Fruit fly (Drosophila melanogaster): ENCODE results near the gene Ran-like.

Ran-like gene

DNA sequence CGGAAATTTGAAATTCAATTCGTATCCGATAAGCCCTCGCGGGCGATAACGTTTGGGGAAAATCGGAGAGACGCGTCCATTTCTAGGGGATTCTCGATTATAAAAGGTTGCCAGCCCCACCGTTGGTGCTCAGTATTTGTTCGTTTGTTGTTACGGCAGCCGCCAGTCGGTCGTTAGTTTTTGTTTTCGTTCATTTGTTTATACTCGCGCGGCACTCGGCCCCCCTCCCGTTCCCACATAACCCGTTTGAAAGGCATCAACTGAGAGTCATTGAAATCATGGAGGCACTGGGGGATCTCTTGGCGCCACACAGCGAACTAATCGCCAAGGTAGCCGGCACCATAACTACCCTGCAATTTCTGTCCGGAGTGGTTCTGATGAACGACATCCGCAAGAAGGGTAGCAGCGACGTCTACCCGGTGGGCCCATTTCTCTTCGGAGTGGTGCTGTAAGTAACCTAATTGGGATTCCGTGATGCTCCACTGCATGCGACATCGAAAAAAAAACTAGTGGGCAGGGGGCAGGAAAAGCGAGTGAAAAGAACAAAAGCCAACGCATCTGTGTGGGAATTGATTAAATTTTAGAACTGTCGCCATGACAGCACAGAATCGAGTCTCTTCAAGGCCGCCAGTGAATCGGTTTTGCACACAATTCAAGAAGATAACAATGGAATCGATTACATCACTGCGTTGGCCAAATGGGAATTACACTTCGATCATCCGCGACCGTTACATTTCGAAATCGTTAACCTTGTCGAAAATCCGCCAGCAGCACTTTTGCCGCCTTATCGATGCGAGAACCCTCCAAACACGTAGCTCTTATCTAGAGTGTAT is 15.8 kb upstream of the Ran-like start, which contains the start of gene CG7272:
CG7272 (plus strand) TSS at position 126 of the 833 bp plus-strand sequence.
- TF ChIP-seq EcR (GFP tag; optimal IDR thresholded peaks at IDR 0.05) (no peak), usp (GFP tag; optimal IDR thresholded peaks at IDR 0.05) (no peak), CG8478 (optimal IDR thresholded peaks at IDR 0.05) (no peak), Dll (optimal IDR thresholded peaks at IDR 0.05) (no peak), pan (optimal IDR thresholded peaks at IDR 0.05) (no peak), psq (optimal IDR thresholded peaks at IDR 0.05) (no peak)

DNA sequence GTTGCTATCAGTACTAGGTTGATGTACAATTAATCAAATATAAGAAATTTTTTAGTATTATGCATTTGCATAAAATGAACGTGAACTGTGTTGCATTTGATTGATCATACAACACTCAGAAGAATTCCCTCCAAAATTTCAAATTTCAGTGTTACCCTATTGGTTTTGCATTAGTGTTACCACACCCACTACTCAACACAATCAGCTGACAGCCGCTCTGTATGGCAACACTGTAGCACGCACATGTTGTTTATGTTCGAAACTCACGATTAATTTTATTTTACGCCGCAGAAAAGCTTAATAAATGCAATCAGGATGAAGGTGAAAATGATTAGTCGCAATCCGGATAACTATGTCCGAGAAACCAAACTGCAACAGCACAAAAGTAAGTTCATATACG is 13.5 kb upstream of the Ran-like start, which contains the start of gene CG7275:
CG7275 (plus strand) TSS at position 215 of the 400 bp plus-strand sequence.
- TF ChIP-seq Dll (optimal IDR thresholded peaks at IDR 0.05) (no peak), psq (optimal IDR thresholded peaks at IDR 0.05) (no peak), pan (optimal IDR thresholded peaks at IDR 0.05) (no peak), EcR (GFP tag; optimal IDR thresholded peaks at IDR 0.05) (no peak), usp (GFP tag; optimal IDR thresholded peaks at IDR 0.05) (no peak), CG8478 (optimal IDR thresholded peaks at IDR 0.05) (no peak)

DNA sequence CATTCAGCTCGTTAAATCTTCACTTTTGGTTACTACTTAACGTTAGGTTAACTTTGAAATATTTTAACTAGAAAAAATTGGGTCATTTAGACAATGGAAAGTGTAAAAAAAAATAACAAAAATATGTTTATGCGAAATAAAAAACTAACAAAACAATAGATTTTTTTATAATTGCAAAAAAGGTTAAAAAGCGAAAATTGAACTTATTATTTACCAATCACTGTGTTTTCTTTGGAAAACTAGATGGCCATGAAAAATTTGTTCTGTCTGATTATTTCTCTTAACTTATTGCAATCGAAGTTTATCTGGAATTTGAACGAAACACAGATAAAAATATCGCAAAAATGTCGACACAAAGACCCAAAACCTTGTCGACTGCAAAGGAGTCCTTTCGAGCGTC is 12.7 kb upstream of the Ran-like start, which contains the start of gene CG7276:
CG7276 (plus strand) TSS at position 301 of the 400 bp plus-strand sequence.
- TF ChIP-seq pan (optimal IDR thresholded peaks at IDR 0.05) (no peak), Dll (optimal IDR thresholded peaks at IDR 0.05) (no peak), usp (GFP tag; optimal IDR thresholded peaks at IDR 0.05) (no peak), psq (optimal IDR thresholded peaks at IDR 0.05) (no peak), EcR (GFP tag; optimal IDR thresholded peaks at IDR 0.05) (no peak), CG8478 (optimal IDR thresholded peaks at IDR 0.05) (no peak)

DNA sequence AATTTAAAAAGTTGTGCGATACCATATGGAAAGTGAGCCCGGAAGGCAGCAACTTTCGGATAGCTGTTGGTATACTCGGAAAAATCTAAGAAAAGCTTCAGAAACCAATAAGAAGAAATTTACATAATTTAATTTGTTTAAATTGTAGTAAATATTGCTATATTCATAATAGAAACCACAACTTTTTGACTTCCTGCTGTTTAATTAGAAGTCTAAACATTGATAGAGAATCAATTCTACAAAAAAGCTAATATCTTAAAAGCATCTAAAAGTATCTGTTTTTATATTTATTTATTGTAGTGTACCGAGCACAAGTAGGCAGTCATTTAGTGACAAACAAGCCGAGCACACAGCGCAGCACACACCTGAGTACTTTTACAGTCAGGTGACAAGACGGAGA is 11.1 kb upstream of the Ran-like start, which contains the start of gene CG13455:
CG13455 (plus strand) TSS at position 301 of the 400 bp plus-strand sequence.
- TF ChIP-seq usp (GFP tag; optimal IDR thresholded peaks at IDR 0.05) (no peak), EcR (GFP tag; optimal IDR thresholded peaks at IDR 0.05) (no peak), psq (optimal IDR thresholded peaks at IDR 0.05) (no peak), CG8478 (optimal IDR thresholded peaks at IDR 0.05) (no peak), Dll (optimal IDR thresholded peaks at IDR 0.05) (no peak), pan (optimal IDR thresholded peaks at IDR 0.05) (no peak)

DNA sequence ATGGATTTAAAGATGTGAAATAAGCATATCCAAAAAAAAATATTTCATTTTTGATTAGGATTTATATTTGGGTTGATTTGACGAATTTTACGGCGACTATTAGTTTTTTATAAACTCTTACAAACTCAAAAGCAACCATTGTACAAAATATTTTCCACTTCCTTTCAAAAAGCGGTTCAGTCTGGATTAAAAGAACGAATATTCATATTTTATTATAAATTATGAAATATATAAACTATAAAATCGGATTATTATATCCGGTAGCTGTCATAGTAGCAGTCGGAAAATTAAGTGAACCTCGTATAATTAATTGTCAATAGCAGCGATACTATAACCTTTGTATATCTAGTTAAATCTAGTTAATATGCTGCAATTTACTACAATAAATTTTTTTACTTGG is 10.2 kb upstream of the Ran-like start, which contains the start of gene CG12355:
CG12355 (minus strand) TSS at position 101 of the 400 bp plus-strand sequence.
- TF ChIP-seq usp (GFP tag; optimal IDR thresholded peaks at IDR 0.05) (no peak), EcR (GFP tag; optimal IDR thresholded peaks at IDR 0.05) (no peak), Dll (optimal IDR thresholded peaks at IDR 0.05) (no peak), CG8478 (optimal IDR thresholded peaks at IDR 0.05) (no peak), psq (optimal IDR thresholded peaks at IDR 0.05) (no peak), pan (optimal IDR thresholded peaks at IDR 0.05) (no peak)

DNA sequence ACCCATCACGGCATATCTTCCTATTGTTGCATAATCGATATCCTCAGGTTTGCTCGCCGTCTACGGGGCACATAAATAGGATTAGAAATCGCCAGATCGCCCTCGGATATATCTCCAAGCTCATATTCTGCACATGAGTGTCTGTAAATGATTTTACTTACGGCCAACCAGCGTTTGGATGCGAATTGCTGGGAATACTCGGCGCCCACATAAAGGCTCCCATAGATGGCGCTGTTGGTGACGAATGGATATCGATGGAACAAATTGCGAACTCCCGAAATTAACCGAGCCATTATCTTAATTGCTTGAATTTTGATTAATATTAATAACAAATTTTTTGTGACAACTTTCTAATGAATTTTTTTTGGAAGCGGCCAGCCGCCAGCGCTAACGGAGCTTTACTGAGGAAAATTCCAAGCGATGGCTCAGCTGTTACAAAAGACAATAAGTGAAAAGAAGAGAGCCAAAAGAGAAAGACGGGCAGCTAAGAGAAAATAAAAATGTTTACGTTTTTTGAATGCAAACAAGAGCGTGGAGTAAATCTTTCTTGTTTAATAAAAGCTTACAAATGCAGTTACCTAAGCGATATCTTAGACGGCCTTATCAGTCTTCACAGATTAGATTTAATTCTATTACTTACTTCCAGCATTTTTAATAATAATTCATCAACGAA is 9.5 kb upstream of the Ran-like start:
- TF ChIP-seq EcR (GFP tag; optimal IDR thresholded peaks at IDR 0.05) (no peak), Dll (optimal IDR thresholded peaks at IDR 0.05) (no peak), CG8478 (optimal IDR thresholded peaks at IDR 0.05) (no peak), usp (GFP tag; optimal IDR thresholded peaks at IDR 0.05) (no peak), psq (optimal IDR thresholded peaks at IDR 0.05) (no peak), pan (optimal IDR thresholded peaks at IDR 0.05) (no peak)

DNA sequence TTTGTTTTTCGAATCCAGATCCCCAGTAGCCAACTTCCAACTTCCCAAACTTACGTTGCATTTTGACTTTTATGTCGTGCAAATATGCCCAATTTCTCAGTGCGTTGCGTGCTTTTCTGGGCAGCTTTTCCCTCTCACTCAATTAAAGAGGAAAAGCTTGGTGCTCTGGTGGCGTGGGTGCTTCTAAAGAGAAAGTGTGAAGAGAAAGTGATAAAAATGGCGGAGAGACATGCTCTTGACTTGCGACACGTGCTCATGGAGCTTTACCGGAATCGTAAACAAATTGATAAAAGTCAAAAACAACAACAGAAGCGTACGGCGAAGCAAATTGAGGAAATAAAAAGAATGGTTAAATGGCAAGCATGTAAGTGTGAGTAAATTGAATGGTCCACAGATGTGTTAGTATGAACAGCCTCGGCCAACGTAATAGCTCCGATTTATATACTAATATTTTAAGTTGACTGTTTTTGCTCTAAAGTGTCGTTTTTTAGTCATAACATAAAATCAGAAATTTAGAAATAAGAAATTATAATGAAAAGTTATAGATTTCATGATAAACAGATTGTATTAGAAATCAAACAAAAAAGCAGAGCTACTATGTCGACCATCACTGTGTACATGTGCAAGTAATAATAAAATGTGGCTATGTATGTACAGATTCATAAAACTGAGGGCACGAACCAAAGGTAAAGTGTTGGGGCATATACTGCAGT is 8.8 kb upstream of the Ran-like start:
- TF ChIP-seq Dll (optimal IDR thresholded peaks at IDR 0.05): no peak
- TF ChIP-seq CG8478 (optimal IDR thresholded peaks at IDR 0.05): no peak
- no peak for TF ChIP-seq EcR (GFP tag; optimal IDR thresholded peaks at IDR 0.05)

DNA sequence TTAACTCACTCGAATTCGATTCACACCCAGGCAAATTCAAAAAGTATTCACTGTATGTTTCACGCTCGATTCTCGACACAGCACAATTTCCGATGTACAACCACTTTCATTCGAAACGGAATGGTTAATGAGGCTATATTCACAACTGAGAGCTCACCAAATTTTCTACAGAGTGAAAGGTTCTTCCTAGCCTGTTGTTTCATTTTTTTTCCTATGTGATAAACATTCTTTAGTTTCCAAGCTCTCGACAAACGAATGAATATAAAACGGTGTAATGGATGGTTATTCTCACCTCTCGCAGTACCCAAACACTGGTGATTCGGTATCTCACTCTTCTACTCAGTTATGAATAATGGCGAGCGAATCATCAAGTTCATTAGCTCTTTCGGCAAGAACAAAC is 11.2 kb downstream of the Ran-like start, which contains the start of gene cocoon:
cocoon (minus strand) TSS at position 101 of the 400 bp plus-strand sequence.
- TF ChIP-seq pan (optimal IDR thresholded peaks at IDR 0.05) (no peak), usp (GFP tag; optimal IDR thresholded peaks at IDR 0.05) (no peak), CG8478 (optimal IDR thresholded peaks at IDR 0.05) (no peak), Dll (optimal IDR thresholded peaks at IDR 0.05) (no peak), EcR (GFP tag; optimal IDR thresholded peaks at IDR 0.05) (no peak), psq (optimal IDR thresholded peaks at IDR 0.05) (no peak)

All from whole organism.